Fruit fly (Drosophila melanogaster): ENCODE measurements around the gene CG13671.

dm6 chr3L:8312290-8312689 lies 12.4 kb downstream of the CG13671 start:
- TF ChIP-seq psq (GFP tag; optimal IDR thresholded peaks at IDR 0.05), result no peak
- TF ChIP-seq OdsH (GFP tag; optimal IDR thresholded peaks at IDR 0.05), result no peak
- no peak for TF ChIP-seq dmrt93B (GFP tag; optimal IDR thresholded peaks at IDR 0.05)
- no peak for TF ChIP-seq usp (GFP tag; optimal IDR thresholded peaks at IDR 0.05)
- TF ChIP-seq sv (GFP tag; optimal IDR thresholded peaks at IDR 0.05), result no peak
- TF ChIP-seq pan (optimal IDR thresholded peaks at IDR 0.05), result no peak

Data from whole organism, wandering third instar larva.